Fruit fly (Drosophila melanogaster) whole organism, embryonic: ENCODE data around the gene Cp190.

Source experiments
- CG12219 ChIP-seq: fragments of 200-800 bp; sonication (Bioruptor generic); optimal IDR thresholded peaks from 3 replicates; lab custom pipeline; 2018; ENCODE audit warnings: missing biosample characterization, mild to moderate bottlenecking, missing genetic modification characterization
- CG12769 ChIP-seq: fragments of 200-800 bp; sonication (Bioruptor generic); optimal IDR thresholded peaks from 2 replicates; lab custom pipeline; 2019; ENCODE audit warnings: missing biosample characterization, mild to moderate bottlenecking, missing genetic modification characterization, moderate library complexity
- CG1647 ChIP-seq: fragments of 200-800 bp; sonication (Bioruptor generic); optimal IDR thresholded peaks from 3 replicates; lab custom pipeline; 2016; ENCODE audit warnings: missing biosample characterization, missing genetic modification characterization
- CG1832 ChIP-seq: fragments of 200-800 bp; sonication (Bioruptor generic); optimal IDR thresholded peaks from 2 replicates; lab custom pipeline; 2017; ENCODE audit warnings: missing biosample characterization, mild to moderate bottlenecking, missing genetic modification characterization, inconsistent platforms
- CG18599 ChIP-seq: fragments of 200-800 bp; sonication (Bioruptor generic); optimal IDR thresholded peaks from 3 replicates; lab custom pipeline; 2017; ENCODE audit warnings: missing biosample characterization, missing genetic modification characterization, mild to moderate bottlenecking, moderate library complexity, missing genetic modification reagents
- CG2712 ChIP-seq: fragments of 200-800 bp; optimal IDR thresholded peaks from 3 replicates; lab custom pipeline; 2019; ENCODE audit warnings: missing biosample characterization, mild to moderate bottlenecking, missing genetic modification characterization, moderate library complexity
- CG3163 ChIP-seq: fragments of 200-800 bp; sonication (Bioruptor generic); optimal IDR thresholded peaks from 3 replicates; lab custom pipeline; 2016; ENCODE audit warnings: missing biosample characterization, missing genetic modification characterization
- CG33557 ChIP-seq: fragments of 200-800 bp; sonication (Bioruptor generic); optimal IDR thresholded peaks from 2 replicates; lab custom pipeline; 2019; ENCODE audit warnings: missing biosample characterization, mild to moderate bottlenecking, missing genetic modification characterization, moderate library complexity
- CG4820 ChIP-seq: fragments of 200-800 bp; sonication (Bioruptor generic); optimal IDR thresholded peaks from 3 replicates; lab custom pipeline; 2016; ENCODE audit warnings: missing biosample characterization, missing genetic modification characterization
- CG6765 ChIP-seq: fragments of 200-800 bp; sonication (Bioruptor generic); optimal IDR thresholded peaks from 3 replicates; lab custom pipeline; 2017; ENCODE audit warnings: missing biosample characterization, mild to moderate bottlenecking, missing genetic modification characterization
- CG7745 ChIP-seq: fragments of 200-800 bp; sonication (Bioruptor generic); optimal IDR thresholded peaks from 2 replicates; lab custom pipeline; 2018; ENCODE audit warnings: missing biosample characterization, mild to moderate bottlenecking, missing genetic modification characterization, moderate library complexity
- CG8478 ChIP-seq: fragments of >200 bp; optimal IDR thresholded peaks from 2 replicates; lab custom pipeline; 2018
- CG9437 ChIP-seq: fragments of 200-800 bp; sonication (Bioruptor generic); optimal IDR thresholded peaks from 2 replicates; lab custom pipeline; 2018; ENCODE audit warnings: missing biosample characterization, mild to moderate bottlenecking, missing genetic modification characterization
- CkIIα-i1 ChIP-seq: fragments of 200-800 bp; sonication (Bioruptor generic); IDR thresholded peaks from 2 replicates; pipeline ENCODE4 v1.3.6; 2022; ENCODE audit warnings: missing biosample characterization, missing genetic modification characterization
- Dad ChIP-seq: fragments of 200-800 bp; sonication (Bioruptor generic); optimal IDR thresholded peaks from 3 replicates; lab custom pipeline; 2016; ENCODE audit warnings: missing biosample characterization, missing genetic modification characterization
- Dfd ChIP-seq, 2 experiments: fragments of >200 bp; optimal IDR thresholded peaks; 2 replicates each; lab custom pipeline; 2017; ENCODE audit warnings: missing biosample characterization in 2 of 2, missing genetic modification characterization in 2 of 2
- Dip2 ChIP-seq: fragments of 200-800 bp; sonication (Bioruptor generic); IDR thresholded peaks from 2 replicates; pipeline ENCODE4 v1.3.6; 2022; ENCODE audit warnings: missing biosample characterization, missing genetic modification characterization
- E2f2 ChIP-seq: fragments of 200-800 bp; sonication (Bioruptor generic); IDR thresholded peaks from 2 replicates; pipeline ENCODE4 v1.3.6; 2022; ENCODE audit warnings: missing biosample characterization, missing genetic modification characterization
- Fer3 ChIP-seq: fragments of 200-800 bp; sonication (Bioruptor generic); optimal IDR thresholded peaks from 2 replicates; lab custom pipeline; 2018; ENCODE audit warnings: missing biosample characterization, mild to moderate bottlenecking, missing genetic modification characterization, moderate library complexity
- MTF-1 ChIP-seq: fragments of 200-800 bp; sonication (Bioruptor generic); optimal IDR thresholded peaks from 2 replicates; lab custom pipeline; 2018; ENCODE audit warnings: missing biosample characterization, mild to moderate bottlenecking, missing genetic modification characterization, borderline replicate concordance
- Max ChIP-seq: fragments of 200-800 bp; sonication (Bioruptor generic); optimal IDR thresholded peaks from 2 replicates; lab custom pipeline; 2016; ENCODE audit warnings: missing biosample characterization, mild to moderate bottlenecking, missing genetic modification characterization
- Med ChIP-seq: fragments of 200-800 bp; sonication (Bioruptor generic); peaks from one replicate; lab custom pipeline; 2016; ENCODE audit warnings: missing biosample characterization, missing genetic modification characterization, mild to moderate bottlenecking, inconsistent platforms, moderate library complexity
- Neu2 ChIP-seq: fragments of 200-800 bp; sonication (Bioruptor generic); optimal IDR thresholded peaks from 3 replicates; lab custom pipeline; 2016; ENCODE audit warnings: missing biosample characterization, missing genetic modification characterization, borderline replicate concordance
- Nf-YB ChIP-seq: fragments of 200-800 bp; sonication (Bioruptor generic); optimal IDR thresholded peaks from 3 replicates; lab custom pipeline; 2019; ENCODE audit warnings: missing biosample characterization, mild to moderate bottlenecking, missing genetic modification characterization, moderate library complexity
- NfI ChIP-seq: fragments of 200-800 bp; sonication (Bioruptor generic); optimal IDR thresholded peaks from 3 replicates; lab custom pipeline; 2018; ENCODE audit warnings: missing biosample characterization, mild to moderate bottlenecking, missing genetic modification characterization, moderate library complexity
- Pdp1 ChIP-seq, 2 experiments: fragments of 200-800 bp; sonication (Bioruptor generic); optimal IDR thresholded peaks; 3 replicates each; lab custom pipeline; 2016; ENCODE audit warnings: missing biosample characterization in 2 of 2, missing genetic modification characterization in 2 of 2, mild to moderate bottlenecking in 1 of 2, moderate library complexity in 1 of 2
- Rx ChIP-seq: fragments of 200-800 bp; sonication (Bioruptor generic); IDR thresholded peaks from 2 replicates; pipeline ENCODE4 v1.3.6; 2022; ENCODE audit warnings: missing biosample characterization, missing genetic modification characterization
- Sox102F ChIP-seq: fragments of 200-800 bp; sonication (Bioruptor generic); optimal IDR thresholded peaks from 2 replicates; lab custom pipeline; 2018; ENCODE audit warnings: missing biosample characterization, mild to moderate bottlenecking, missing genetic modification characterization, moderate library complexity
- YL-1 ChIP-seq: fragments of 200-800 bp; sonication (Bioruptor generic); optimal IDR thresholded peaks from 3 replicates; lab custom pipeline; 2017; ENCODE audit warnings: missing biosample characterization, mild to moderate bottlenecking, missing genetic modification characterization
- al ChIP-seq: fragments of 200-800 bp; sonication (Bioruptor generic); IDR thresholded peaks from 2 replicates; pipeline ENCODE4 v1.3.6; 2022; ENCODE audit warnings: missing biosample characterization, missing genetic modification characterization
- bsh ChIP-seq, 2 experiments: fragments of 200-800 bp; sonication (Bioruptor generic); optimal IDR thresholded peaks; 2 replicates each; lab custom pipeline; 2017 to 2018; ENCODE audit warnings: mild to moderate bottlenecking in 2 of 2, missing biosample characterization in 2 of 2, missing genetic modification characterization in 2 of 2, moderate library complexity in 1 of 2
- eve ChIP-seq, 2 experiments: fragments of >200 bp; optimal IDR thresholded peaks; 2 replicates each; lab custom pipeline; 2017; ENCODE audit warnings: missing biosample characterization in 2 of 2, missing genetic modification characterization in 2 of 2
- ewg ChIP-seq: fragments of 200-800 bp; sonication (Bioruptor generic); optimal IDR thresholded peaks from 3 replicates; lab custom pipeline; 2017; ENCODE audit warnings: mild to moderate bottlenecking, missing biosample characterization, missing genetic modification reagents, missing genetic modification characterization
- exex ChIP-seq: fragments of 200-800 bp; sonication (Bioruptor generic); optimal IDR thresholded peaks from 4 replicates; lab custom pipeline; 2018; ENCODE audit warnings: missing biosample characterization, mild to moderate bottlenecking, missing genetic modification characterization, moderate library complexity
- gcm ChIP-seq: fragments of 200-800 bp; sonication (Bioruptor generic); optimal IDR thresholded peaks from 2 replicates; lab custom pipeline; 2019; ENCODE audit warnings: missing biosample characterization, mild to moderate bottlenecking, missing genetic modification characterization, moderate library complexity
- gcm2 ChIP-seq: fragments of 200-800 bp; sonication (Bioruptor generic); optimal IDR thresholded peaks from 2 replicates; lab custom pipeline; 2016; ENCODE audit warnings: missing biosample characterization, missing genetic modification characterization
- grn ChIP-seq: fragments of 200-800 bp; sonication (Bioruptor generic); optimal IDR thresholded peaks from 3 replicates; lab custom pipeline; 2017; ENCODE audit warnings: missing biosample characterization, missing genetic modification characterization
- gro ChIP-seq: fragments of 200-800 bp; sonication (Bioruptor generic); optimal IDR thresholded peaks from 2 replicates; lab custom pipeline; 2016; ENCODE audit warnings: missing biosample characterization, missing genetic modification characterization
- kah ChIP-seq: fragments of 200-800 bp; sonication (Bioruptor generic); optimal IDR thresholded peaks from 2 replicates; lab custom pipeline; 2018; ENCODE audit warnings: missing biosample characterization, mild to moderate bottlenecking, missing genetic modification characterization
- kay ChIP-seq: fragments of 200-800 bp; sonication (Bioruptor generic); optimal IDR thresholded peaks from 2 replicates; lab custom pipeline; 2016; ENCODE audit warnings: missing biosample characterization, missing genetic modification characterization
- lilli ChIP-seq: fragments of 200-800 bp; sonication (Bioruptor generic); optimal IDR thresholded peaks from 3 replicates; lab custom pipeline; 2016; ENCODE audit warnings: missing biosample characterization, missing genetic modification characterization
- mirr ChIP-seq: fragments of 200-800 bp; sonication (Bioruptor generic); optimal IDR thresholded peaks from 3 replicates; lab custom pipeline; 2018; ENCODE audit warnings: missing biosample characterization, mild to moderate bottlenecking, missing genetic modification characterization
- nom ChIP-seq: fragments of 200-800 bp; sonication (Bioruptor generic); optimal IDR thresholded peaks from 2 replicates; lab custom pipeline; 2017; ENCODE audit warnings: missing biosample characterization, missing genetic modification characterization, mild to moderate bottlenecking, moderate library complexity, missing genetic modification reagents
- oc ChIP-seq: fragments of 200-800 bp; sonication (Bioruptor generic); optimal IDR thresholded peaks from 2 replicates; lab custom pipeline; 2018; ENCODE audit warnings: missing biosample characterization, mild to moderate bottlenecking, missing genetic modification characterization, moderate library complexity
- scrt ChIP-seq: fragments of 200-800 bp; sonication (Bioruptor generic); optimal IDR thresholded peaks from 2 replicates; lab custom pipeline; 2018; ENCODE audit warnings: missing biosample characterization, mild to moderate bottlenecking, missing genetic modification characterization, moderate library complexity
- sens ChIP-seq: fragments of 200-800 bp; sonication (Bioruptor generic); peaks from one replicate; lab custom pipeline; 2016; ENCODE audit warnings: missing biosample characterization, missing genetic modification characterization
- sug ChIP-seq: fragments of 200-800 bp; optimal IDR thresholded peaks from 2 replicates; lab custom pipeline; 2019; ENCODE audit warnings: missing biosample characterization, mild to moderate bottlenecking, missing genetic modification characterization, moderate library complexity
- zen ChIP-seq: fragments of 200-800 bp; sonication (Bioruptor generic); optimal IDR thresholded peaks from 3 replicates; lab custom pipeline; 2018; ENCODE audit warnings: missing biosample characterization, mild to moderate bottlenecking, missing genetic modification characterization, moderate library complexity

The Cp190 gene

dm6 chr3R:15290642-15291118 is 15.6 kb upstream of the Cp190 start, which contains the start of gene CG45218 (continued):
- TF ChIP-seq YL-1 (GFP tag; lab: Kevin White, UChicago), result peak; percentile 19
- peak; percentile 92 for TF ChIP-seq exex (tag; lab: Kevin White, UChicago)
- TF ChIP-seq sug (tag; lab: Kevin White, UChicago), result peak; percentile 4
- TF ChIP-seq ewg (GFP tag; lab: Kevin White, UChicago), result peak; percentile 28
- TF ChIP-seq kay (GFP tag; lab: Kevin White, UChicago), result peak; percentile 51
- TF ChIP-seq gcm2, result peak; percentile 12
- peak; percentile 64 for TF ChIP-seq CG8478 (lab: Kevin White, UChicago)
- peak; percentile 62 for TF ChIP-seq mirr (GFP tag; lab: Kevin White, UChicago)
- no peak for TF ChIP-seq Dip2 (GFP tag; lab: Robert Waterston, UW)
- peak; percentile 44 for TF ChIP-seq MTF-1 (GFP tag; lab: Kevin White, UChicago)
- peak; percentile 72 for TF ChIP-seq CG9437 (GFP tag; lab: Kevin White, UChicago)
- TF ChIP-seq Nf-YB, result peak; percentile 23
- no peak for TF ChIP-seq Dfd (GFP tag; optimal IDR thresholded peaks at IDR 0.05; lab: Kevin White, UChicago)
- TF ChIP-seq Dad (GFP tag; lab: Kevin White, UChicago), result no peak
- peak; percentile 64 for TF ChIP-seq CG3163
- TF ChIP-seq CG18599, result peak; percentile 54
- TF ChIP-seq Max (GFP tag; lab: Kevin White, UChicago), result no peak
- TF ChIP-seq gro (GFP tag; lab: Kevin White, UChicago), result peak; percentile 14
- TF ChIP-seq E2f2 (GFP tag; lab: Robert Waterston, UW), result no peak
- no peak for TF ChIP-seq CG33557 (GFP tag; lab: Kevin White, UChicago)
- no peak for TF ChIP-seq Sox102F (GFP tag; lab: Kevin White, UChicago)
- no peak for TF ChIP-seq bsh (GFP tag; optimal IDR thresholded peaks at IDR 0.05; lab: Kevin White, UChicago)
- no peak for TF ChIP-seq CG12219 (GFP tag; lab: Kevin White, UChicago)
- peak; percentile 40 for TF ChIP-seq oc
- no peak for TF ChIP-seq CG4820
- peak; percentile 47 for TF ChIP-seq Med (GFP tag; lab: Kevin White, UChicago)
- TF ChIP-seq NfI (GFP tag; lab: Kevin White, UChicago), result no peak
- peak; percentile 18 for TF ChIP-seq CG7745

- TF ChIP-seq lilli (GFP tag; lab: Kevin White, UChicago) (peak; percentile 18), sug (tag; lab: Kevin White, UChicago) (peak; percentile 19), CG1832 (GFP tag; lab: Kevin White, UChicago) (peak; percentile 46), Neu2 (no peak), Fer3 (no peak), grn (GFP tag; lab: Kevin White, UChicago) (peak; percentile 14), kah (GFP tag; lab: Kevin White, UChicago) (peak; percentile 78), sens (GFP tag; lab: Kevin White, UChicago) (peak; percentile 74), Pdp1 (GFP tag; optimal IDR thresholded peaks at IDR 0.05; lab: Kevin White, UChicago) (peak in 1 of 2 experiments; percentile 75), CkIIα-i1 (GFP tag; lab: Robert Waterston, UW) (no peak), Rx (no peak), nom (GFP tag; lab: Kevin White, UChicago) (peak; percentile 12), al (no peak), scrt (peak; percentile 61), zen (tag; lab: Kevin White, UChicago) (peak; percentile 58), CG9437 (GFP tag; lab: Kevin White, UChicago) (peak; percentile 99), CG2712 (no peak), CG12769 (tag; lab: Kevin White, UChicago) (peak; percentile 18), CG6765 (GFP tag; lab: Kevin White, UChicago) (peak; percentile 31), eve (GFP tag; optimal IDR thresholded peaks at IDR 0.05; lab: Kevin White, UChicago) (peak in 1 of 2 experiments; percentile 9), gcm (GFP tag; lab: Kevin White, UChicago) (no peak), CG1647 (no peak), Med (GFP tag; lab: Kevin White, UChicago) (peak; percentile 85)
Measured at dm6 chr3R:15289828-15290641, 15.0 kb upstream of the Cp190 start.
